Worm (Caenorhabditis elegans) whole organism, mixed stage, embryonic: Measurements from ENCODE around the gene F13A7.11.

ENCODE experiments used
- elt-3 ChIP-seq: fragments of 150-350 bp; optimal IDR thresholded peaks from 2 replicates; lab custom pipeline; 2014; ENCODE audit warnings: missing biosample characterization, missing genetic modification characterization
- sem-2 ChIP-seq: fragments of 200-800 bp; sonication (Bioruptor generic); optimal IDR thresholded peaks from 2 replicates; lab custom pipeline; 2018; ENCODE audit warnings: mild to moderate bottlenecking, missing genetic modification characterization, missing compliant biosample characterization
- ztf-11 ChIP-seq: fragments of 150-350 bp; optimal IDR thresholded peaks from 2 replicates; lab custom pipeline; 2014; ENCODE audit warnings: missing biosample characterization, missing genetic modification characterization

DNA sequence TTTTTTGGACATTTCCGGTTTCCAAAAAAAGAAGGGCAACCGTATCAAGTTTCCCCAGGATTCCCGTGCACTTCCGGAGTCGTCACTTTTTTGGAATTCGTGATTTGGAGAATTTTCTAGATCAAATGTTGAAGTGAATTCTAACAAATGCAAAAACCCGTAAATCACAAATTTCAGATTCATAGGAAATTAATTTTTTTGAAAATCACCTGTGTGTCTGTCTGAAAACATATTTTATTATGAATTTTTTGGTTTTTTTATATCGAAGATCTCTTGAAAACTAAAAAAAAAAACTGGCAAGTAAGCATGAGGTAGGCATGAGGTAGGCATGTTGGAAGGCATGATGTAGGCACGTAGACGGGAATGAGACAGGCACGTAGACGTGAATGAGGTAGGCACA, 45.0 kb downstream of the F13A7.11 start:
- TF ChIP-seq ztf-11 (tag; lab: Kevin White, UChicago) (no peak), sem-2 (GFP tag; lab: Kevin White, UChicago) (no peak), elt-3 (tag; lab: Kevin White, UChicago) (no peak)
